Worm (Caenorhabditis elegans) whole organism, L3 larva: ENCODE measurements around the gene acbp-4.

ENCODE experiments used
- nfya-1 ChIP-seq: sonication (generic microtip); optimal IDR thresholded peaks from 2 replicates; lab custom pipeline; 2017; ENCODE audit warnings: missing genetic modification characterization, mild to moderate bottlenecking, missing compliant biosample characterization, antibody characterized with exemption, moderate library complexity; ENCODE audit not compliant: insufficient read depth
- pha-4 ChIP-seq: fragments of 150-350 bp; optimal IDR thresholded peaks from 2 replicates; lab custom pipeline; 2014; ENCODE audit warnings: missing biosample characterization, missing genetic modification reagents, missing genetic modification characterization

ce11 chrIII:7300763-7301162 is 8.1 kb downstream of the acbp-4 start:
- TF ChIP-seq pha-4 (no peak), nfya-1 (no peak)
